Worm (Caenorhabditis elegans) whole organism, L2 larva: ENCODE data around the gene Y66D12A.3.

Source experiments
- C34F6.9 ChIP-seq: fragments of 150-350 bp; optimal IDR thresholded peaks from 2 replicates; lab custom pipeline; 2014; ENCODE audit warnings: missing biosample characterization, missing genetic modification characterization
- F13H6.1 ChIP-seq: sonication (generic microtip); optimal IDR thresholded peaks from 2 replicates; lab custom pipeline; 2016; ENCODE audit warnings: missing genetic modification characterization, missing compliant biosample characterization
- Y55F3AM.14 ChIP-seq: fragments of 200-800 bp; sonication (Bioruptor generic); optimal IDR thresholded peaks from 2 replicates; lab custom pipeline; 2018; ENCODE audit warnings: mild to moderate bottlenecking, missing genetic modification characterization, missing compliant biosample characterization
- ZK546.5 ChIP-seq: sonication (generic microtip); optimal IDR thresholded peaks from 2 replicates; lab custom pipeline; 2017; ENCODE audit warnings: missing biosample characterization, missing genetic modification characterization
- alr-1 ChIP-seq: fragments of 150-350 bp; optimal IDR thresholded peaks from 2 replicates; lab custom pipeline; 2014; ENCODE audit warnings: missing biosample characterization, missing genetic modification characterization
- ama-1 ChIP-seq: fragments of 150-350 bp; optimal IDR thresholded peaks from 2 replicates; lab custom pipeline; 2018; ENCODE audit warnings: inconsistent platforms
- blmp-1 ChIP-seq: sonication (generic microtip); optimal IDR thresholded peaks from 2 replicates; lab custom pipeline; 2017; ENCODE audit warnings: missing genetic modification characterization, mild to moderate bottlenecking, missing compliant biosample characterization, antibody characterized with exemption, moderate library complexity; ENCODE audit not compliant: insufficient read depth
- ceh-82 ChIP-seq: fragments of 150-350 bp; optimal IDR thresholded peaks from 2 replicates; lab custom pipeline; 2014; ENCODE audit warnings: missing biosample characterization, missing genetic modification characterization
- dmd-4 ChIP-seq: sonication (generic microtip); optimal IDR thresholded peaks from 2 replicates; lab custom pipeline; 2017; ENCODE audit warnings: missing biosample characterization, missing genetic modification characterization
- egl-27 ChIP-seq: sonication (generic microtip); optimal IDR thresholded peaks from 3 replicates; lab custom pipeline; 2017; ENCODE audit warnings: missing biosample characterization, missing genetic modification reagents, missing genetic modification characterization
- elt-3 ChIP-seq: sonication (generic microtip); optimal IDR thresholded peaks from 2 replicates; lab custom pipeline; 2017; ENCODE audit warnings: missing biosample characterization, missing genetic modification characterization
- fos-1 ChIP-seq: fragments of 150-350 bp; optimal IDR thresholded peaks from 2 replicates; lab custom pipeline; 2014; ENCODE audit warnings: missing biosample characterization, missing genetic modification characterization
- gmeb-1 ChIP-seq: fragments of 150-350 bp; optimal IDR thresholded peaks from 2 replicates; lab custom pipeline; 2014; ENCODE audit warnings: missing biosample characterization, missing genetic modification characterization
- lin-11 ChIP-seq: fragments of 150-350 bp; sonication (generic microtip); optimal IDR thresholded peaks from 2 replicates; lab custom pipeline; 2014; ENCODE audit warnings: missing biosample characterization, missing genetic modification characterization, inconsistent platforms, mixed read lengths
- lin-13 ChIP-seq: fragments of 150-350 bp; optimal IDR thresholded peaks from 2 replicates; lab custom pipeline; 2014; ENCODE audit warnings: missing biosample characterization, missing genetic modification reagents, missing genetic modification characterization
- lsy-2 ChIP-seq, 2 experiments: fragments of 150-350 bp in 1 of 2; sonication (generic microtip) in 1 of 2; optimal IDR thresholded peaks; 2 replicates each; lab custom pipeline; 2014 to 2017; ENCODE audit warnings: missing biosample characterization in 2 of 2, missing genetic modification characterization in 2 of 2
- mab-5 ChIP-seq: fragments of 150-350 bp; optimal IDR thresholded peaks from 2 replicates; lab custom pipeline; 2014; ENCODE audit warnings: missing biosample characterization, missing genetic modification characterization
- nhr-10 ChIP-seq: sonication (generic microtip); optimal IDR thresholded peaks from 2 replicates; lab custom pipeline; 2017; ENCODE audit warnings: missing biosample characterization, missing genetic modification characterization
- nhr-11 ChIP-seq: fragments of 150-350 bp; optimal IDR thresholded peaks from 2 replicates; lab custom pipeline; 2014; ENCODE audit warnings: missing biosample characterization, missing genetic modification characterization
- nhr-12 ChIP-seq: fragments of 150-350 bp; optimal IDR thresholded peaks from 2 replicates; lab custom pipeline; 2014; ENCODE audit warnings: missing biosample characterization, missing genetic modification characterization
- nhr-129 ChIP-seq: fragments of 150-350 bp; optimal IDR thresholded peaks from 2 replicates; lab custom pipeline; 2014; ENCODE audit warnings: missing biosample characterization, missing genetic modification characterization
- nhr-237 ChIP-seq: fragments of 150-350 bp; optimal IDR thresholded peaks from 2 replicates; lab custom pipeline; 2014; ENCODE audit warnings: missing biosample characterization, missing genetic modification characterization
- nhr-25 ChIP-seq: fragments of 150-350 bp; sonication (generic microtip); optimal IDR thresholded peaks from 3 replicates; lab custom pipeline; 2014; ENCODE audit warnings: missing biosample characterization, missing genetic modification characterization
- nhr-6 ChIP-seq: fragments of 150-350 bp; optimal IDR thresholded peaks from 2 replicates; lab custom pipeline; 2014; ENCODE audit warnings: missing biosample characterization, missing genetic modification characterization
- nhr-77 ChIP-seq: fragments of 150-350 bp; optimal IDR thresholded peaks from 2 replicates; lab custom pipeline; 2014; ENCODE audit warnings: missing biosample characterization, missing genetic modification characterization
- peb-1 ChIP-seq: fragments of 150-350 bp; optimal IDR thresholded peaks from 2 replicates; lab custom pipeline; 2014; ENCODE audit warnings: missing biosample characterization, missing genetic modification characterization
- sem-4 ChIP-seq: fragments of 150-350 bp; optimal IDR thresholded peaks from 2 replicates; lab custom pipeline; 2014; ENCODE audit warnings: missing biosample characterization, missing genetic modification reagents, missing genetic modification characterization
- skn-1 ChIP-seq: sonication (generic microtip); optimal IDR thresholded peaks from 2 replicates; lab custom pipeline; 2017; ENCODE audit warnings: missing biosample characterization, missing genetic modification characterization
- sma-3 ChIP-seq: sonication (generic microtip); optimal IDR thresholded peaks from 2 replicates; lab custom pipeline; 2016; ENCODE audit warnings: missing genetic modification reagents, missing genetic modification characterization, missing compliant biosample characterization
- sma-9 ChIP-seq, 2 experiments: fragments of 150-350 bp in 1 of 2; sonication (generic microtip) in 1 of 2; optimal IDR thresholded peaks; 2 replicates each; lab custom pipeline; 2014 to 2016; ENCODE audit warnings: missing genetic modification characterization in 2 of 2, mild to moderate bottlenecking in 1 of 2, missing biosample characterization in 1 of 2, missing compliant biosample characterization in 1 of 2, missing genetic modification reagents in 1 of 2, moderate library complexity in 1 of 2
- snpc-4 ChIP-seq: fragments of 150-350 bp; optimal IDR thresholded peaks from 2 replicates; lab custom pipeline; 2014; ENCODE audit warnings: missing biosample characterization, missing genetic modification characterization
- unc-55 ChIP-seq: fragments of 150-350 bp; sonication (generic microtip); optimal IDR thresholded peaks from 3 replicates; lab custom pipeline; 2014; ENCODE audit warnings: missing biosample characterization, missing genetic modification reagents, missing genetic modification characterization
- unc-62 ChIP-seq: fragments of 150-350 bp; optimal IDR thresholded peaks from 2 replicates; lab custom pipeline; 2014; ENCODE audit warnings: missing biosample characterization, missing genetic modification reagents, missing genetic modification characterization
- ztf-1 ChIP-seq: fragments of 200-800 bp; sonication (Bioruptor generic); conservative IDR thresholded peaks from 2 replicates; pipeline ENCODE4 v1.3.6; 2022; ENCODE audit warnings: missing genetic modification characterization, missing compliant biosample characterization
- ztf-11 ChIP-seq: sonication (generic microtip); optimal IDR thresholded peaks from 2 replicates; lab custom pipeline; 2017; ENCODE audit warnings: missing biosample characterization, missing genetic modification characterization
- ztf-4 ChIP-seq: fragments of 150-350 bp; optimal IDR thresholded peaks from 2 replicates; lab custom pipeline; 2014; ENCODE audit warnings: missing biosample characterization, missing genetic modification characterization

The Y66D12A.3 gene

DNA sequence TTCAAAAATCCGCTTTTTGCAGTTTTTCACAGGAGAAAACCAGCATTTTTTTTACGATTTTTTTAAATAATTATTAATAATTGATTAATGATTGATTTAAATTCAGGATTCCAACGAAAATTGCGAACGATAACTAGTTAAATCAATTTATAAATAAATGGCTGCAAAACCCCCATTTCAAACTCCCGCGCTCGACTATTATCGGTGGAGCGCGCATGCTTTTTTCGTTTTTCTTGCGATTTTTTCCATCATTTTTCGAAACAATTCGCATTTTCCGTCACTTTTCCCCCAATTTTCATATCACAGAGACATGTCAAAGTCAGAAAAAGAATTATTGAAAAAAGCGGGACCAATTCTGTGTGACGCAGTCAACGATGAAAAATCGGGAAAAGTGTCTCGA, 23.4 kb upstream of the Y66D12A.3 start, which contains the start of gene Y66D12A.10:
Y66D12A.10 (plus strand) TSS at position 273 of the 400 bp plus-strand sequence.
- no peak for TF ChIP-seq nhr-10
- TF ChIP-seq C34F6.9 (tag; lab: Kevin White, UChicago), result peak; percentile 52
- TF ChIP-seq lsy-2 (tag; optimal IDR thresholded peaks at IDR 0.05; lab: Kevin White, UChicago), result peak in 1 of 2 experiments; percentile 54
- TF ChIP-seq mab-5 (tag; lab: Kevin White, UChicago), result no peak
- TF ChIP-seq nhr-129 (tag; lab: Kevin White, UChicago), result peak; percentile 34
- TF ChIP-seq gmeb-1 (tag; lab: Kevin White, UChicago), result peak; percentile 96
- TF ChIP-seq nhr-77, result no peak
- peak; percentile 22 for TF ChIP-seq lin-13 (GFP tag; lab: Kevin White, UChicago)
- peak; percentile 62 for TF ChIP-seq unc-55 (GFP tag; lab: Kevin White, UChicago)
- TF ChIP-seq ceh-82 (tag; lab: Kevin White, UChicago), result no peak

DNA sequence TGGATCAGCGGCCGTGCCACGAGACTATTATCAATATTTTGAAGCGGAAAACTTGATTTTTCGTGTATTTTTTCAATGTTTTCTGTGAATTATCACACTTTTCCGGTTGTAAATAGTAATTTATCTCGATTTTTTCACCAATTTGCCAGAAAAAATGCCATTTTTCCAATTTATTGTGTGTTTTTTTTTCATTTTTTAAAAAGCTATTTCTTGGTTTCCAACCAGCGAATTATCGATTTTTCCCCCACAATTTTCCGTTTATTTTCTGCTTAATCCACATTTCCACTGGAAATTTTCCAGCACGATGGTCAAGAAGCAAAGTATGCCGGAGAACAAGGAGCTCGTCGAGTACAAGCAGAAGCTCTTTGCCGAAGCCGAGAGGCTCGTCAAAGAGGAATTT, 21.2 kb upstream of the Y66D12A.3 start, which contains the start of gene psme-3:
psme-3 (plus strand) TSS at position 301 of the 400 bp plus-strand sequence.
- TF ChIP-seq fos-1 (tag; lab: Kevin White, UChicago), result no peak
- no peak for TF ChIP-seq skn-1 (tag; lab: Kevin White, UChicago)
- TF ChIP-seq alr-1 (tag; lab: Kevin White, UChicago), result no peak
- TF ChIP-seq lin-13 (GFP tag; lab: Kevin White, UChicago), result no peak
- no peak for TF ChIP-seq nhr-237 (tag; lab: Kevin White, UChicago)
- no peak for TF ChIP-seq nhr-6 (tag; lab: Kevin White, UChicago)
- no peak for TF ChIP-seq dmd-4 (tag; lab: Kevin White, UChicago)
- TF ChIP-seq sem-4 (tag; lab: Kevin White, UChicago), result no peak
- no peak for TF ChIP-seq peb-1 (tag; lab: Kevin White, UChicago)
- TF ChIP-seq ztf-1 (GFP tag; lab: Robert Waterston, UW), result no peak
- no peak for TF ChIP-seq lsy-2 (tag; optimal IDR thresholded peaks at IDR 0.05; lab: Kevin White, UChicago)
- TF ChIP-seq nhr-12, result no peak
- no peak for TF ChIP-seq elt-3 (tag; lab: Kevin White, UChicago)
- no peak for TF ChIP-seq nhr-10
- TF ChIP-seq sma-9 (GFP tag; optimal IDR thresholded peaks at IDR 0.05; lab: Kevin White, UChicago), result no peak
- no peak for TF ChIP-seq sma-9 (tag; optimal IDR thresholded peaks at IDR 0.05; lab: Kevin White, UChicago)
- TF ChIP-seq egl-27, result no peak
- TF ChIP-seq lin-11, result no peak
- no peak for TF ChIP-seq unc-55 (GFP tag; lab: Kevin White, UChicago)
- no peak for TF ChIP-seq ztf-11 (tag; lab: Kevin White, UChicago)
- no peak for TF ChIP-seq unc-62 (GFP tag; lab: Kevin White, UChicago)
- TF ChIP-seq, all 48 proteins: peak for 0

DNA sequence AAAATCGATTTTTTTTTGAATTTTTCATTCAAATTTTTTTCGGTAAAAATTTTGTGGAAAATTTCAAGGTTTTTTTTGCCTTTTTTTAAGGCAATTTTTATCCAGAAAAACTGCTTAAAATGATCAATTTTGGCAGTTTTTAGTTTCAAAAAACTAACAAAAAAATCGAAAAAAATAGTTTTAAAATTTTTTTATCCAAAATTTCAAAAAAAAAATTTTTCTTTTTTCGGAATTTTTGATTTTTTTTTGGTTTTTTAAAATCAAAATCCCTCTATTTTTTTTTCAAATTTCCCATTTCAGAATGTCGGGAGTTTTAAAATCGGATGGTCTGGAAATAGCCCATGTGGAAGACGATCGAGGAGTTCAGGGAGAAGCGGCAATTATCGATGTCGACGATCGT, 15.1 kb upstream of the Y66D12A.3 start, which contains the start of gene Y66D12A.8:
Y66D12A.8 (plus strand) TSS at position 301 of the 400 bp plus-strand sequence.
- TF ChIP-seq ZK546.5 (no peak), nhr-11 (tag; lab: Kevin White, UChicago) (no peak), sma-9 (GFP tag; optimal IDR thresholded peaks at IDR 0.05; lab: Kevin White, UChicago) (no peak), sma-9 (tag; optimal IDR thresholded peaks at IDR 0.05; lab: Kevin White, UChicago) (no peak), ama-1 (no peak), blmp-1 (tag; lab: Kevin White, UChicago) (no peak), ztf-11 (tag; lab: Kevin White, UChicago) (no peak), unc-55 (GFP tag; lab: Kevin White, UChicago) (no peak), nhr-12 (no peak), skn-1 (tag; lab: Kevin White, UChicago) (no peak), nhr-25 (tag; lab: Kevin White, UChicago) (no peak), sma-3 (no peak), F13H6.1 (no peak)

DNA sequence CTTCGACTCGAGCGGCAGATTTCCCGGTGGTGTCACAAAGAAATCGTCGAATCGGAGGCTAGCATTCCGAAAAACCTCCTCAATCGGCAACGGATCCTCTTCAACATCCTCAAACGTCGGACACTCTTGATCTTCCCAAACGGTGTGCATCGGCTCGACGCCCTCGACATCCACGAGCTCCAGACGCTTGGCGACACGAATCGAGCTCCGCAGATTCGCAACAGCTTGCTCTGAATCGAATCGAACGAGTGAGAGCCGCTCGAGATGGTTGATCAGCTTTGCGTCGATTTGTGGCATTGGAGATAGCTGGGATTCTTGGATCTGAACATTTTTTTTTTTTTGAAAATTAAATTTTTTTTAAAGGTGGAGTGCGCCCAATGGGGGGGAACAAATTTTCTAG, 9.6 kb upstream of the Y66D12A.3 start:
- TF ChIP-seq ZK546.5 (no peak), Y55F3AM.14 (GFP tag; lab: Kevin White, UChicago) (no peak), alr-1 (tag; lab: Kevin White, UChicago) (no peak), fos-1 (tag; lab: Kevin White, UChicago) (no peak), lin-11 (no peak), unc-62 (GFP tag; lab: Kevin White, UChicago) (no peak), F13H6.1 (no peak), ztf-4 (tag; lab: Kevin White, UChicago) (no peak), unc-55 (GFP tag; lab: Kevin White, UChicago) (no peak), snpc-4 (tag; lab: Kevin White, UChicago) (no peak), C34F6.9 (tag; lab: Kevin White, UChicago) (no peak), ztf-11 (tag; lab: Kevin White, UChicago) (no peak), nhr-25 (tag; lab: Kevin White, UChicago) (no peak)
- TF ChIP-seq, all 48 proteins: peak for 0
